Worm (Caenorhabditis elegans) whole organism, late embryonic: Measurements from ENCODE around the gene skpt-1.

Source experiments
- C38D4.7 ChIP-seq: fragments of 200-800 bp; sonication (Bioruptor generic); optimal IDR thresholded peaks from 2 replicates; lab custom pipeline; 2018; ENCODE audit warnings: mild to moderate bottlenecking, missing genetic modification characterization, moderate library complexity, missing compliant biosample characterization
- F13H6.1 ChIP-seq: sonication (generic microtip); optimal IDR thresholded peaks from 2 replicates; lab custom pipeline; 2016; ENCODE audit warnings: missing genetic modification characterization, missing compliant biosample characterization
- T23F11.4 ChIP-seq: fragments of 200-800 bp; sonication (Bioruptor generic); optimal IDR thresholded peaks from 2 replicates; lab custom pipeline; 2018; ENCODE audit warnings: mild to moderate bottlenecking, missing genetic modification characterization, missing compliant biosample characterization
- Y22D7AL.16 ChIP-seq: sonication (generic microtip); optimal IDR thresholded peaks from 2 replicates; lab custom pipeline; 2016; ENCODE audit warnings: missing genetic modification characterization, missing compliant biosample characterization
- ahr-1 ChIP-seq: sonication (generic microtip); optimal IDR thresholded peaks from 2 replicates; lab custom pipeline; 2016; ENCODE audit warnings: missing genetic modification characterization, missing compliant biosample characterization
- ama-1 ChIP-seq: fragments of 150-350 bp; optimal IDR thresholded peaks from 2 replicates; lab custom pipeline; 2014
- ceh-19 ChIP-seq: fragments of 200-800 bp; sonication (Bioruptor generic); optimal IDR thresholded peaks from 2 replicates; lab custom pipeline; 2018; ENCODE audit warnings: mild to moderate bottlenecking, missing genetic modification characterization, missing compliant biosample characterization
- ceh-2 ChIP-seq: sonication (generic microtip); optimal IDR thresholded peaks from 2 replicates; lab custom pipeline; 2016; ENCODE audit warnings: missing genotype, missing genetic modification characterization, missing compliant biosample characterization
- ceh-22 ChIP-seq: sonication (generic microtip); optimal IDR thresholded peaks from 2 replicates; lab custom pipeline; 2017; ENCODE audit warnings: missing biosample characterization, missing genetic modification characterization
- ceh-31 ChIP-seq: sonication (generic microtip); optimal IDR thresholded peaks from 2 replicates; lab custom pipeline; 2016; ENCODE audit warnings: missing genetic modification characterization, missing compliant biosample characterization
- ceh-6 ChIP-seq: fragments of 200-800 bp; sonication (Bioruptor generic); optimal IDR thresholded peaks from 2 replicates; lab custom pipeline; 2018; ENCODE audit warnings: mild to moderate bottlenecking, missing genetic modification characterization, missing compliant biosample characterization
- ceh-9 ChIP-seq: sonication (generic microtip); optimal IDR thresholded peaks from 2 replicates; lab custom pipeline; 2016; ENCODE audit warnings: mild to moderate bottlenecking, missing genetic modification characterization, inconsistent platforms, missing compliant biosample characterization
- che-1 ChIP-seq: sonication (generic microtip); optimal IDR thresholded peaks from 2 replicates; lab custom pipeline; 2016; ENCODE audit warnings: mild to moderate bottlenecking, missing genetic modification characterization, missing compliant biosample characterization
- dmd-4 ChIP-seq: sonication (generic microtip); optimal IDR thresholded peaks from 2 replicates; lab custom pipeline; 2016; ENCODE audit warnings: borderline replicate concordance, missing genetic modification characterization, missing compliant biosample characterization
- elt-4 ChIP-seq: sonication (generic microtip); optimal IDR thresholded peaks from 2 replicates; lab custom pipeline; 2016; ENCODE audit warnings: missing genetic modification characterization, missing compliant biosample characterization
- ets-4 ChIP-seq: sonication (generic microtip); optimal IDR thresholded peaks from 2 replicates; lab custom pipeline; 2016; ENCODE audit warnings: missing genetic modification characterization, missing compliant biosample characterization
- eyg-1 ChIP-seq: sonication (generic microtip); optimal IDR thresholded peaks from 2 replicates; lab custom pipeline; 2016; ENCODE audit warnings: missing genotype, missing genetic modification characterization, missing compliant biosample characterization
- hlh-15 ChIP-seq: sonication (generic microtip); optimal IDR thresholded peaks from 2 replicates; lab custom pipeline; 2016; ENCODE audit warnings: missing genetic modification characterization, missing compliant biosample characterization
- hlh-6 ChIP-seq: sonication (generic microtip); optimal IDR thresholded peaks from 2 replicates; lab custom pipeline; 2016; ENCODE audit warnings: missing genotype, missing genetic modification characterization, missing compliant biosample characterization
- hlh-8 ChIP-seq: sonication (generic microtip); optimal IDR thresholded peaks from 2 replicates; lab custom pipeline; 2016; ENCODE audit warnings: missing genotype, missing genetic modification characterization, missing compliant biosample characterization
- lin-11 ChIP-seq: fragments of 200-800 bp; sonication (Bioruptor generic); optimal IDR thresholded peaks from 2 replicates; lab custom pipeline; 2018; ENCODE audit warnings: mild to moderate bottlenecking, missing genetic modification characterization, missing compliant biosample characterization
- madf-2 ChIP-seq: sonication (generic microtip); optimal IDR thresholded peaks from 2 replicates; lab custom pipeline; 2017; ENCODE audit warnings: missing genetic modification characterization, missing compliant biosample characterization
- mec-3 ChIP-seq: sonication (generic microtip); optimal IDR thresholded peaks from 2 replicates; lab custom pipeline; 2016; ENCODE audit warnings: borderline replicate concordance, missing genetic modification characterization, missing compliant biosample characterization
- nhr-11 ChIP-seq: fragments of 150-350 bp; optimal IDR thresholded peaks from 2 replicates; lab custom pipeline; 2014; ENCODE audit warnings: missing biosample characterization, missing genetic modification characterization
- nhr-232 ChIP-seq: sonication (generic microtip); optimal IDR thresholded peaks from 2 replicates; lab custom pipeline; 2016; ENCODE audit warnings: missing genetic modification characterization, missing compliant biosample characterization
- npax-4 ChIP-seq: sonication (generic microtip); optimal IDR thresholded peaks from 2 replicates; lab custom pipeline; 2016; ENCODE audit warnings: missing genetic modification characterization, missing compliant biosample characterization
- odd-2 ChIP-seq: sonication (generic microtip); optimal IDR thresholded peaks from 2 replicates; lab custom pipeline; 2017; ENCODE audit warnings: antibody characterized with exemption, mild to moderate bottlenecking, missing genetic modification characterization, missing compliant biosample characterization
- pag-3 ChIP-seq: sonication (generic microtip); optimal IDR thresholded peaks from 2 replicates; lab custom pipeline; 2016; ENCODE audit warnings: missing compliant biosample characterization, missing genetic modification characterization, borderline replicate concordance
- pax-1 ChIP-seq: fragments of 150-350 bp; optimal IDR thresholded peaks from 2 replicates; lab custom pipeline; 2014; ENCODE audit warnings: missing biosample characterization, missing genetic modification characterization
- pha-2 ChIP-seq: sonication (generic microtip); optimal IDR thresholded peaks from 2 replicates; lab custom pipeline; 2017; ENCODE audit warnings: mild to moderate bottlenecking, missing genetic modification characterization, missing compliant biosample characterization
- pqm-1 ChIP-seq: sonication (generic microtip); optimal IDR thresholded peaks from 2 replicates; lab custom pipeline; 2016; ENCODE audit warnings: missing genetic modification characterization, missing compliant biosample characterization
- sox-2 ChIP-seq: fragments of 200-800 bp; sonication (Bioruptor generic); IDR thresholded peaks from 2 replicates; pipeline ENCODE4 v1.3.6; 2022; ENCODE audit warnings: missing genetic modification reagents, missing genetic modification characterization, missing compliant biosample characterization
- sox-4 ChIP-seq: sonication (generic microtip); optimal IDR thresholded peaks from 2 replicates; lab custom pipeline; 2017; ENCODE audit warnings: mild to moderate bottlenecking, missing genetic modification characterization, inconsistent platforms, missing compliant biosample characterization
- syd-9 ChIP-seq: sonication (generic microtip); optimal IDR thresholded peaks from 2 replicates; lab custom pipeline; 2016; ENCODE audit warnings: mild to moderate bottlenecking, missing genetic modification characterization, moderate library complexity, missing compliant biosample characterization
- tbx-2 ChIP-seq: sonication (generic microtip); optimal IDR thresholded peaks from 2 replicates; lab custom pipeline; 2016; ENCODE audit warnings: missing genetic modification characterization, missing compliant biosample characterization
- tbx-7 ChIP-seq: sonication (generic microtip); optimal IDR thresholded peaks from 2 replicates; lab custom pipeline; 2016; ENCODE audit warnings: missing genotype, missing genetic modification characterization, missing compliant biosample characterization
- ttx-3 ChIP-seq: sonication (generic microtip); optimal IDR thresholded peaks from 2 replicates; lab custom pipeline; 2016; ENCODE audit warnings: missing genetic modification reagents, missing genetic modification characterization, missing compliant biosample characterization
- unc-55 ChIP-seq: sonication (generic microtip); optimal IDR thresholded peaks from 2 replicates; lab custom pipeline; 2017; ENCODE audit warnings: missing biosample characterization, missing genetic modification reagents, missing genetic modification characterization
- ztf-16 ChIP-seq: sonication (generic microtip); optimal IDR thresholded peaks from 2 replicates; lab custom pipeline; 2017; ENCODE audit warnings: missing genetic modification characterization, missing compliant biosample characterization

Gene skpt-1

DNA sequence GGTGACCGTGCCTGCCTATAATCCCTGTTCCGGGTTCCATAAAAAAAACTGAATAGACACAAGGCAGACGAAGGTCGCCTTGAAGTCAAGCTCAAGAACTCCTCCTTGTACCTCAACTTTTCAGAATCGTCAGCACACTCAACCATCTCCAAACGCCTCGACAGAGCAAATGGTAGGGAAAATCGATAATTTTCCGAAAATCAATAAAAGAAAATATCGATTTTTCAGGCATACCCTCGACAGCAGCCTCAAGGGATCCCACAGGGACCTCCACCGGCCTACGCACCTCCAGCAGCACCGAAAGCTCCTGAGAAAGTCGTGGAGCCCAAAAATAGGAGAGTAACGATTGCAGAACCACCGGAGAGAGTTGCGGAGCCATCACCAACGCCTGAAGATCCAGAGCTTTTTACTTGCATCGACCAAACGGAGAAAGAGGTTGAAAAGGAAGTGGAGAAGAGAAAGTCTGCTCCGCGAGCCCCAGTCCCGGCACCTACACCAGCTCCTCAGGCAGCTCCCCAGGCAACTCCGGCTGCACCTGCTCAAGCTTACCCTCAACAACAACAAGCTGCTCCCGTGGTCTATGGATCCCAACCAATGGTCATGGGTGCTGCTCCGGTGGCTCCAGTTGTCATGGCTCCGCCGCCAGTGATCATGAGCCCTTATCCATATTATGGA lies 31.4 kb upstream of the skpt-1 start:
- no peak for TF ChIP-seq dmd-4
- TF ChIP-seq sox-2 (GFP tag; lab: Robert Waterston, UW), result no peak
- TF ChIP-seq pax-1 (tag; lab: Kevin White, UChicago), result no peak
- no peak for TF ChIP-seq pqm-1 (tag; lab: Kevin White, UChicago)
- no peak for TF ChIP-seq pha-2
- no peak for TF ChIP-seq tbx-2
- no peak for TF ChIP-seq eyg-1 (tag; lab: Kevin White, UChicago)
- TF ChIP-seq ets-4 (tag; lab: Kevin White, UChicago), result no peak
- TF ChIP-seq T23F11.4, result no peak
- TF ChIP-seq ceh-19 (GFP tag; lab: Kevin White, UChicago), result no peak

DNA sequence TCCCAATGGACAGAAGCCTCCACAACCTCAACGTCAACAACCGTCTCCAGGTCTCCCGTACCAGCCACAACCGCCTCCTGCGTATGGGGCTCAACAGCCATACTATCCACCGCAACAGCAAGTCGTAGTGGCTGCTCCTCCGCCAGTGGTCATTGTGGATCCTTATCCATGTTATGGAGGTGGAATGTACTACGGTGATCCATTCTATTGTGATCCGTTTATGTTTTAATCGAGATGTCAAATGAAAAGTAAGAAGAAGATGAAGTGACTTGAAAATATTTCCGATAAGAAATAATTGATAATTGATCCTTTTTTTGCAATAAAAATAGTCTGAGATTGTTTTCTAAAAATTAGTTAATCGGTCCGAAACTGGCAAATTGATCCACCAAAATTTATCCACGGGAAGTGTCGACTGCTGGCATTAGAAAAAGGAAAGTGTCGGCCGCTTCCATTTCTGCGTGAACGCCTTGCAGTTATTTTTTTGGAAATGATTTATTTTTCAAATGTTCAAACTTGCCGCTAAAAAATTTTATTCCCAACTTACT lies 30.7 kb upstream of the skpt-1 start, which contains the start of the genes R02F2.6 and R02F2.5:
R02F2.6 (minus strand) TSS at position 101 of the 545 bp plus-strand sequence.
R02F2.5 (plus strand) TSS at position 495 of the 545 bp plus-strand sequence.
- TF ChIP-seq unc-55 (GFP tag; lab: Kevin White, UChicago) (no peak), ttx-3 (no peak), Y22D7AL.16 (tag; lab: Kevin White, UChicago) (no peak), sox-4 (tag; lab: Kevin White, UChicago) (no peak), syd-9 (tag; lab: Kevin White, UChicago) (no peak), C38D4.7 (GFP tag; lab: Kevin White, UChicago) (no peak), ztf-16 (tag; lab: Kevin White, UChicago) (no peak), hlh-15 (no peak), che-1 (tag; lab: Kevin White, UChicago) (no peak), nhr-11 (no peak), elt-4 (tag; lab: Kevin White, UChicago) (no peak), ceh-2 (tag; lab: Kevin White, UChicago) (no peak), pha-2 (no peak), ceh-22 (no peak)

DNA sequence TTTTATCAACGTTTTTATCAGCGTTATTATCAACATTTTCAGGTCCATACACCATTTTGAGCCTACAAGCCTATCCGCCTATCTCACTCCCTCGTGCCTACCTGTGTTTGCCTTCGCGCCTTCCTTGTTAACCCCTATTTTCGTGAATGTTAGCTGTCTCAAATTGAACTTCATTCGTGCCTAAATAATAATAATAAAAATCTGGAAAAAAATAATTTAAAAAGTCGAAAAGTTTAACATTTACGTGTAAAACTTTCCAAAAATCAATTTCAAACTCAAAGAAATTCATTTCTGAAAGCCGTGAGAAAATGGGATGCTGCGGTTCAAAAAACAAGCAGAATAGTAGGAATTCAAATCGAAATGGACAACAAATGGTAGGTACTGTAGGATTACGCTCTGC lies 29.8 kb upstream of the skpt-1 start, which contains the start of gene R02F2.10:
R02F2.10 (plus strand) TSS at position 301 of the 400 bp plus-strand sequence.
- TF ChIP-seq nhr-11 (no peak), sox-4 (tag; lab: Kevin White, UChicago) (no peak), F13H6.1 (tag; lab: Kevin White, UChicago) (no peak), ama-1 (no peak), madf-2 (tag; lab: Kevin White, UChicago) (no peak), ahr-1 (no peak), ceh-6 (GFP tag; lab: Kevin White, UChicago) (no peak), sox-2 (GFP tag; lab: Robert Waterston, UW) (no peak), ets-4 (tag; lab: Kevin White, UChicago) (no peak), mec-3 (tag; lab: Kevin White, UChicago) (no peak), tbx-2 (no peak), lin-11 (no peak)
- TF ChIP-seq, all 69 proteins: peak for 0

DNA sequence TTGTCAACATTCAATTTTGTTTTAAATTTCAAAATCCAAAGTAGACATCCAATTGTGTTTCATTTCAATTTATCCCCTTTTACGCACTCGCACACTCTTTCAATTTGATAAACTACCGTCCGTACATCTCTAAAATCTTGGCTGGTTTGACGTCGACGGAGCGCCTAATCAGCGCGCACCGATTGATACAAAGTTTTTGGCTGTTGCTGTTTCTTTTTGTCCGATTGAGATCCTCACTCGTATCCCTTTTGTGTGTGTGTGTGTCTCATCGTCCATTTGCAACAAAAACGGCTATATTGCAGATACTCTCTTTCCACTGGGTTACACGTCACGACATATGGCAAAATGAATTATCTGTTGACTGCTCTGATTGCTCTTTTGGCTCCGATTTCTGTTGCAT lies 26.0 kb upstream of the skpt-1 start, which contains the start of gene lon-1:
lon-1 (plus strand) TSS at position 301 of the 400 bp plus-strand sequence.
- TF ChIP-seq hlh-8 (tag; lab: Kevin White, UChicago), result no peak
- TF ChIP-seq pag-3 (tag; lab: Kevin White, UChicago), result no peak
- no peak for TF ChIP-seq hlh-6
- no peak for TF ChIP-seq tbx-2
- TF ChIP-seq tbx-7 (tag; lab: Kevin White, UChicago), result no peak
- no peak for TF ChIP-seq ztf-16 (tag; lab: Kevin White, UChicago)
- no peak for TF ChIP-seq npax-4 (tag; lab: Kevin White, UChicago)
- TF ChIP-seq pax-1 (tag; lab: Kevin White, UChicago), result no peak
- TF ChIP-seq odd-2, result no peak
- TF ChIP-seq nhr-232 (tag; lab: Kevin White, UChicago), result no peak
- no peak for TF ChIP-seq ceh-31
- no peak for TF ChIP-seq ceh-9 (tag; lab: Kevin White, UChicago)
